Fruit fly (Drosophila melanogaster) whole organism, embryonic: ENCODE measurements around the gene RpS29.
A peak's percentile ranks its signal among the peaks of the same experiment; 100 is the strongest.

Source experiments
- Adf1 ChIP-seq: fragments of 200-800 bp; sonication (Bioruptor generic); IDR thresholded peaks from 2 replicates; pipeline ENCODE4 v1.3.6; 2022; ENCODE audit warnings: missing biosample characterization, missing genetic modification characterization
- BEAF-32 ChIP-seq: fragments of 200-800 bp; sonication (Bioruptor generic); optimal IDR thresholded peaks from 3 replicates; lab custom pipeline; 2017; ENCODE audit warnings: missing biosample characterization, missing genetic modification characterization, mild to moderate bottlenecking, moderate library complexity, missing genetic modification reagents
- C15 ChIP-seq: fragments of 200-800 bp; sonication (Bioruptor generic); IDR thresholded peaks from 3 replicates; pipeline ENCODE4 v1.3.6; 2022; ENCODE audit warnings: missing biosample characterization, missing genetic modification characterization
- CG10959 ChIP-seq: fragments of 200-800 bp; sonication (Bioruptor generic); IDR thresholded peaks from 2 replicates; pipeline ENCODE4 v1.3.6; 2022; ENCODE audit warnings: missing biosample characterization, missing genetic modification characterization
- CG12219 ChIP-seq: fragments of 200-800 bp; sonication (Bioruptor generic); optimal IDR thresholded peaks from 3 replicates; lab custom pipeline; 2018; ENCODE audit warnings: missing biosample characterization, mild to moderate bottlenecking, missing genetic modification characterization
- CG14050 ChIP-seq: fragments of 200-800 bp; sonication (Bioruptor generic); IDR thresholded peaks from 3 replicates; pipeline ENCODE4 v1.3.6; 2022; ENCODE audit warnings: missing biosample characterization, missing genetic modification characterization
- CG17385 ChIP-seq: fragments of 200-800 bp; sonication (Bioruptor generic); optimal IDR thresholded peaks from 3 replicates; lab custom pipeline; 2018; ENCODE audit warnings: missing biosample characterization, mild to moderate bottlenecking, missing genetic modification characterization
- CG34224 ChIP-seq: fragments of 200-800 bp; sonication (Bioruptor generic); IDR thresholded peaks from 3 replicates; pipeline ENCODE4 v1.3.6; 2022; ENCODE audit warnings: missing biosample characterization, missing genetic modification characterization; ENCODE audit not compliant: partially characterized antibody
- CG34422 ChIP-seq: fragments of 200-800 bp; sonication (Bioruptor generic); IDR thresholded peaks from 3 replicates; pipeline ENCODE4 v1.3.6; 2022; ENCODE audit warnings: missing biosample characterization, missing genetic modification characterization
- CG9437 ChIP-seq: fragments of 200-800 bp; sonication (Bioruptor generic); optimal IDR thresholded peaks from 2 replicates; lab custom pipeline; 2018; ENCODE audit warnings: missing biosample characterization, mild to moderate bottlenecking, missing genetic modification characterization
- Ets65A ChIP-seq: fragments of 200-800 bp; sonication (Bioruptor generic); peaks from one replicate; lab custom pipeline; 2016; ENCODE audit warnings: missing biosample characterization, missing genetic modification characterization
- HLH3B ChIP-seq: fragments of 200-800 bp; sonication (Bioruptor generic); IDR thresholded peaks from 2 replicates; pipeline ENCODE4 v1.3.6; 2022; ENCODE audit warnings: missing biosample characterization, missing genetic modification characterization
- HmgD ChIP-seq: fragments of 200-800 bp; sonication (Bioruptor generic); optimal IDR thresholded peaks from 3 replicates; lab custom pipeline; 2016; ENCODE audit warnings: missing biosample characterization, missing genetic modification characterization
- Hr51 ChIP-seq, 2 experiments: fragments of 200-800 bp; sonication (Bioruptor generic); optimal IDR thresholded peaks; 2 replicates in 1 of 2; 3 replicates in 1 of 2; lab custom pipeline; 2016 to 2018; ENCODE audit warnings: missing biosample characterization in 2 of 2, missing genetic modification characterization in 2 of 2, mild to moderate bottlenecking in 1 of 2, moderate library complexity in 1 of 2
- MTF-1 ChIP-seq: fragments of 200-800 bp; sonication (Bioruptor generic); optimal IDR thresholded peaks from 2 replicates; lab custom pipeline; 2018; ENCODE audit warnings: missing biosample characterization, mild to moderate bottlenecking, missing genetic modification characterization, borderline replicate concordance
- Med ChIP-seq: fragments of 200-800 bp; sonication (Bioruptor generic); peaks from one replicate; lab custom pipeline; 2016; ENCODE audit warnings: missing biosample characterization, missing genetic modification characterization, mild to moderate bottlenecking, inconsistent platforms, moderate library complexity
- Pdp1 ChIP-seq, 2 experiments: fragments of 200-800 bp; sonication (Bioruptor generic); optimal IDR thresholded peaks; 3 replicates each; lab custom pipeline; 2016; ENCODE audit warnings: missing biosample characterization in 2 of 2, missing genetic modification characterization in 2 of 2, mild to moderate bottlenecking in 1 of 2, moderate library complexity in 1 of 2
- Stat92E ChIP-seq, 3 experiments: fragments of >200 bp in 2 of 3; fragments of 200-800 bp in 1 of 3; sonication (Bioruptor generic) in 1 of 3; optimal IDR thresholded peaks; 2 replicates each; lab custom pipeline; 2017 to 2019; ENCODE audit warnings: missing biosample characterization in 3 of 3, missing genetic modification characterization in 3 of 3, mild to moderate bottlenecking in 1 of 3, moderate library complexity in 1 of 3
- Vsx1 ChIP-seq: fragments of 200-800 bp; sonication (Bioruptor generic); optimal IDR thresholded peaks from 2 replicates; lab custom pipeline; 2017; ENCODE audit warnings: missing biosample characterization, mild to moderate bottlenecking, missing genetic modification characterization, missing genetic modification reagents
- abd-A ChIP-seq: fragments of 200-800 bp; sonication (Bioruptor generic); optimal IDR thresholded peaks from 3 replicates; lab custom pipeline; 2019; ENCODE audit warnings: missing biosample characterization, mild to moderate bottlenecking, missing genetic modification characterization, moderate library complexity
- cad ChIP-seq: fragments of >200 bp; optimal IDR thresholded peaks from 2 replicates; lab custom pipeline; 2017; ENCODE audit warnings: missing biosample characterization, missing genetic modification characterization
- chinmo ChIP-seq: fragments of 200-800 bp; sonication (Bioruptor generic); IDR thresholded peaks from 4 replicates; pipeline ENCODE4 v1.3.6; 2022; ENCODE audit warnings: missing biosample characterization, missing genetic modification characterization; ENCODE audit not compliant: partially characterized antibody
- dpn ChIP-seq, 2 experiments: fragments of 200-800 bp; sonication (Bioruptor generic); optimal IDR thresholded peaks; 3 replicates each; lab custom pipeline; 2016; ENCODE audit warnings: missing biosample characterization in 2 of 2, missing genetic modification characterization in 2 of 2
- h ChIP-seq: fragments of >200 bp; optimal IDR thresholded peaks from 2 replicates; lab custom pipeline; 2017
- hb ChIP-seq: fragments of 200-800 bp; sonication (Bioruptor generic); IDR thresholded peaks from 3 replicates; pipeline ENCODE4 v1.3.6; 2022; ENCODE audit warnings: missing biosample characterization, missing genetic modification characterization; ENCODE audit not compliant: partially characterized antibody
- lov ChIP-seq, 2 experiments: fragments of 200-800 bp in 1 of 2; fragments of >200 bp in 1 of 2; sonication (Bioruptor generic) in 1 of 2; IDR thresholded peaks in 1 of 2; optimal IDR thresholded peaks in 1 of 2; 2 replicates in 1 of 2; 3 replicates in 1 of 2; pipeline versions ENCODE4 v1.3.6 to Lab custom; 2017 to 2022; ENCODE audit warnings: missing biosample characterization in 1 of 2, missing genetic modification characterization in 1 of 2
- p53 ChIP-seq: fragments of 200-800 bp; sonication (Bioruptor generic); optimal IDR thresholded peaks from 2 replicates; lab custom pipeline; 2016; ENCODE audit warnings: missing biosample characterization, missing genetic modification characterization
- phol ChIP-seq: fragments of 200-800 bp; sonication (Bioruptor generic); optimal IDR thresholded peaks from 3 replicates; lab custom pipeline; 2018; ENCODE audit warnings: missing biosample characterization, mild to moderate bottlenecking, missing genetic modification characterization, moderate library complexity
- sd ChIP-seq: fragments of 200-800 bp; sonication (Bioruptor generic); optimal IDR thresholded peaks from 3 replicates; lab custom pipeline; 2018; ENCODE audit warnings: missing biosample characterization, mild to moderate bottlenecking, missing genetic modification characterization, moderate library complexity
- sens ChIP-seq: fragments of 200-800 bp; sonication (Bioruptor generic); peaks from one replicate; lab custom pipeline; 2016; ENCODE audit warnings: missing biosample characterization, missing genetic modification characterization
- sens-2 ChIP-seq: fragments of 200-800 bp; sonication (Bioruptor generic); IDR thresholded peaks from 2 replicates; pipeline ENCODE4 v1.3.6; 2022; ENCODE audit warnings: missing biosample characterization, missing genetic modification characterization
- shn ChIP-seq: fragments of 200-800 bp; sonication (Bioruptor generic); optimal IDR thresholded peaks from 3 replicates; lab custom pipeline; 2016; ENCODE audit warnings: missing biosample characterization, missing genetic modification characterization
- tgo ChIP-seq: fragments of 200-800 bp; sonication (Bioruptor generic); IDR thresholded peaks from 3 replicates; pipeline ENCODE4 v1.3.6; 2022; ENCODE audit warnings: missing biosample characterization, missing genetic modification characterization

The RpS29 gene

dm6 chr3R:9740713-9741112 is 37.1 kb upstream of the RpS29 start, which contains the start of gene Pnn (continued):
- TF ChIP-seq p53 (GFP tag; lab: Kevin White, UChicago): no peak
- peak; percentile 86 for TF ChIP-seq hb
- TF ChIP-seq CG9437 (GFP tag; lab: Kevin White, UChicago): peak; percentile 22
- TF ChIP-seq CG12219 (GFP tag; lab: Kevin White, UChicago): no peak
- TF ChIP-seq C15 (GFP tag; lab: Robert Waterston, UW): no peak
- peak; percentile 88 for TF ChIP-seq CG34224
- no peak for TF ChIP-seq HLH3B
- TF ChIP-seq abd-A (tag; lab: Kevin White, UChicago): peak; percentile 64
- TF ChIP-seq phol (tag; lab: Kevin White, UChicago): peak; percentile 21
- no peak for TF ChIP-seq HmgD (GFP tag; lab: Kevin White, UChicago)
- TF ChIP-seq BEAF-32 (GFP tag; lab: Kevin White, UChicago): peak; percentile 84
- TF ChIP-seq sens-2 (GFP tag; lab: Robert Waterston, UW): no peak
- TF ChIP-seq CG17385 (GFP tag; lab: Kevin White, UChicago): no peak
- TF ChIP-seq, all 482 proteins: peak for 77

- TF ChIP-seq dpn (GFP tag; optimal IDR thresholded peaks at IDR 0.05; lab: Kevin White, UChicago) (no peak), shn (GFP tag; lab: Kevin White, UChicago) (no peak), Adf1 (GFP tag; lab: Robert Waterston, UW) (no peak), MTF-1 (GFP tag; lab: Kevin White, UChicago) (no peak), Med (GFP tag; lab: Kevin White, UChicago) (peak; percentile 22), sens (peak; percentile 62), Stat92E (GFP tag; optimal IDR thresholded peaks at IDR 0.05; lab: Kevin White, UChicago) (no peak), CG10959 (no peak)
Observed at dm6 chr3R:9743217-9743616, 34.6 kb upstream of the RpS29 start, which contains the start of gene CG31415. Gene CG31415 (plus strand): TSS chr3R:9743517.

- TF ChIP-seq CG34422 (GFP tag; lab: Robert Waterston, UW): 0 out of 3 replicates have a peak, but pooled peaks have one; percentile 33
- TF ChIP-seq tgo (GFP tag; lab: Robert Waterston, UW): no peak
- peak; percentile 55 for TF ChIP-seq Ets65A (GFP tag; lab: Kevin White, UChicago)
Observed at dm6 chr3R:9743995-9744394, 33.8 kb upstream of the RpS29 start.

- peak; percentile 1 for TF ChIP-seq sd (tag; lab: Kevin White, UChicago)
- TF ChIP-seq hb: no peak
- TF ChIP-seq chinmo (GFP tag; lab: Robert Waterston, UW): 0 out of 4 replicates have a peak, but pooled peaks have one; percentile 5
- peak; percentile 53 for TF ChIP-seq cad (GFP tag; lab: Kevin White, UChicago)
Observed at dm6 chr3R:9745442-9745841, 32.4 kb upstream of the RpS29 start.

dm6 chr3R:9746267-9746666 is 31.6 kb upstream of the RpS29 start, which contains the start of gene CG34409:
Gene CG34409 (minus strand): TSS chr3R:9746367.
- TF ChIP-seq Pdp1 (GFP tag; optimal IDR thresholded peaks at IDR 0.05; lab: Kevin White, UChicago) (peak in 1 of 2 experiments; percentile 40), Vsx1 (GFP tag; lab: Kevin White, UChicago) (no peak), Hr51 (GFP tag; optimal IDR thresholded peaks at IDR 0.05; lab: Kevin White, UChicago) (no peak), h (lab: Kevin White, UChicago) (no peak), lov (optimal IDR thresholded peaks at IDR 0.05; lab: Kevin White, UChicago) (no peak), lov (GFP tag; IDR thresholded peaks at IDR 0.05; lab: Robert Waterston, UW) (no peak), CG14050 (GFP tag; lab: Robert Waterston, UW) (no peak)
- TF ChIP-seq, all 482 proteins: peak for 1
